Comparison of ENCODE assay signal across 3 fruit fly cellular contexts in genomic region chr2L:2886613-2887537, dm6.
TF ChIP-seq lines count a peak whose summit lies in the region.

No protein-coding gene starts in this region.

TF ChIP-seq in whole organism, embryonic, 481 proteins besides CTCF, POLR2A, EP300 and RAD21 (continued from another document):
- peak; percentile 35 for TF ChIP-seq cad (GFP tag; optimal IDR thresholded peaks at IDR 0.05; lab: Kevin White, UChicago)
- no peak for TF ChIP-seq Ssrp (tag; optimal IDR thresholded peaks at IDR 0.05; lab: Kevin White, UChicago)
- no peak for TF ChIP-seq CG11695 (GFP tag; IDR thresholded peaks at IDR 0.05; lab: Robert Waterston, UW)
- 0 out of 2 replicates have a peak, but pooled peaks have one; percentile 17 for TF ChIP-seq unc-4 (GFP tag; IDR thresholded peaks at IDR 0.05; lab: Robert Waterston, UW; ENCODE audit: partially characterized antibody)
- TF ChIP-seq Elba2 (GFP tag; optimal IDR thresholded peaks at IDR 0.05; lab: Kevin White, UChicago): peak; percentile 73
- TF ChIP-seq CG34224 (GFP tag; IDR thresholded peaks at IDR 0.05; lab: Robert Waterston, UW; ENCODE audit: partially characterized antibody): no peak
- TF ChIP-seq dmrt99B (tag; optimal IDR thresholded peaks at IDR 0.05; lab: Kevin White, UChicago): no peak
- TF ChIP-seq Hr3 (GFP tag; optimal IDR thresholded peaks at IDR 0.05; lab: Kevin White, UChicago): no peak
- TF ChIP-seq cg (GFP tag; optimal IDR thresholded peaks at IDR 0.05; lab: Kevin White, UChicago): peak; percentile 68
- no peak for TF ChIP-seq sug (tag; optimal IDR thresholded peaks at IDR 0.05; lab: Kevin White, UChicago)
- no peak for TF ChIP-seq mld (GFP tag; IDR thresholded peaks at IDR 0.05; lab: Robert Waterston, UW; ENCODE audit: partially characterized antibody)
- peak; percentile 77 for TF ChIP-seq abd-A (tag; optimal IDR thresholded peaks at IDR 0.05; lab: Kevin White, UChicago)
- no peak for TF ChIP-seq Jarid2 (GFP tag; optimal IDR thresholded peaks at IDR 0.05; lab: Kevin White, UChicago)
- peak; percentile 14 for TF ChIP-seq HmgZ (tag; optimal IDR thresholded peaks at IDR 0.05; lab: Kevin White, UChicago)
- peak; percentile 13 for TF ChIP-seq gro (GFP tag; optimal IDR thresholded peaks at IDR 0.05; lab: Kevin White, UChicago)
- TF ChIP-seq CG9817 (tag; optimal IDR thresholded peaks at IDR 0.05; lab: Kevin White, UChicago): no peak
- peak in 1 of 2 experiments; percentile 29 for TF ChIP-seq bsh (GFP tag; optimal IDR thresholded peaks at IDR 0.05; lab: Kevin White, UChicago)
- TF ChIP-seq yki (optimal IDR thresholded peaks at IDR 0.05; lab: Kevin White, UChicago): peak; percentile 31
- TF ChIP-seq CG1832 (GFP tag; optimal IDR thresholded peaks at IDR 0.05; lab: Kevin White, UChicago): peak; percentile 36
- no peak for TF ChIP-seq p53 (GFP tag; optimal IDR thresholded peaks at IDR 0.05; lab: Kevin White, UChicago)
- no peak for TF ChIP-seq gt (GFP tag; IDR thresholded peaks at IDR 0.05; lab: Robert Waterston, UW)
- TF ChIP-seq insv (GFP tag; optimal IDR thresholded peaks at IDR 0.05; lab: Kevin White, UChicago): peak; percentile 41 to 93
- TF ChIP-seq CG7745 (tag; optimal IDR thresholded peaks at IDR 0.05; lab: Kevin White, UChicago): peak; percentile 99
- no peak for TF ChIP-seq Lpt (GFP tag; optimal IDR thresholded peaks at IDR 0.05; lab: Kevin White, UChicago)
- TF ChIP-seq CG14667 (GFP tag; IDR thresholded peaks at IDR 0.05; lab: Robert Waterston, UW): no peak
- TF ChIP-seq CG1647 (GFP tag; optimal IDR thresholded peaks at IDR 0.05; lab: Kevin White, UChicago): no peak
- TF ChIP-seq sqz (GFP tag; optimal IDR thresholded peaks at IDR 0.05; lab: Kevin White, UChicago): peak; percentile 32
- TF ChIP-seq CG5180 (GFP tag; optimal IDR thresholded peaks at IDR 0.05; lab: Kevin White, UChicago): peak; percentile 90
- TF ChIP-seq CG4360 (GFP tag; IDR thresholded peaks at IDR 0.05; lab: Robert Waterston, UW): peak; percentile 65
- TF ChIP-seq ATbp (GFP tag; optimal IDR thresholded peaks at IDR 0.05; lab: Kevin White, UChicago): peak; percentile 5
- no peak for TF ChIP-seq Blimp-1 (GFP tag; optimal IDR thresholded peaks at IDR 0.05; lab: Kevin White, UChicago)
- peak; percentile 25 for TF ChIP-seq CG3163 (GFP tag; optimal IDR thresholded peaks at IDR 0.05; lab: Kevin White, UChicago)
- no peak for TF ChIP-seq hkb (optimal IDR thresholded peaks at IDR 0.05; lab: Kevin White, UChicago)
- TF ChIP-seq hkb (GFP tag; IDR thresholded peaks at IDR 0.05; lab: Robert Waterston, UW): 0 out of 2 replicates have a peak, but pooled peaks have one; percentile 34
- TF ChIP-seq Dll (GFP tag; IDR thresholded peaks at IDR 0.05; lab: Robert Waterston, UW; ENCODE audit: partially characterized antibody): peak; percentile 38; the same call in 1 of the 4 replicates
- 0 out of 3 replicates have a peak, but pooled peaks have one; percentile 15 for TF ChIP-seq Doc3 (GFP tag; IDR thresholded peaks at IDR 0.05; lab: Robert Waterston, UW; ENCODE audit: partially characterized antibody)
- no peak for TF ChIP-seq sisA (GFP tag; IDR thresholded peaks at IDR 0.05; lab: Robert Waterston, UW)
TF ChIP-seq in whole organism, embryonic: peak in this region for 29.

TF ChIP-seq in whole organism, prepupa, 60 proteins besides CTCF, POLR2A, EP300 and RAD21 (continued from another document):
- TF ChIP-seq dac (GFP tag; optimal IDR thresholded peaks at IDR 0.05; lab: Kevin White, UChicago): peak; percentile 20
- TF ChIP-seq CG1621 (tag; optimal IDR thresholded peaks at IDR 0.05; lab: Kevin White, UChicago): peak; percentile 24
- peak; percentile 52; the same call in 1 of the 2 replicates for TF ChIP-seq CG15336 (GFP tag; IDR thresholded peaks at IDR 0.05; lab: Robert Waterston, UW)
- TF ChIP-seq CG6163 (GFP tag; IDR thresholded peaks at IDR 0.05; lab: Robert Waterston, UW): peak; percentile 52; the same call in 2 of the 3 replicates
- peak; percentile 62 for TF ChIP-seq dsx (GFP tag; optimal IDR thresholded peaks at IDR 0.05; lab: Kevin White, UChicago; ENCODE audit: poor library complexity, severe bottlenecking)
- no peak for TF ChIP-seq CG16779 (tag; optimal IDR thresholded peaks at IDR 0.05; lab: Kevin White, UChicago)
- TF ChIP-seq Gug (GFP tag; IDR thresholded peaks at IDR 0.05; lab: Robert Waterston, UW): no peak

TF ChIP-seq in whole organism, wandering third instar larva, 38 proteins besides CTCF, POLR2A, EP300 and RAD21 (continued from another document):
- no peak for TF ChIP-seq ey (GFP tag; optimal IDR thresholded peaks at IDR 0.05; lab: Kevin White, UChicago)
- TF ChIP-seq OdsH (GFP tag; optimal IDR thresholded peaks at IDR 0.05; lab: Kevin White, UChicago): no peak
- TF ChIP-seq sage (GFP tag; optimal IDR thresholded peaks at IDR 0.05; lab: Kevin White, UChicago): no peak
- no peak for TF ChIP-seq Hnf4 (GFP tag; optimal IDR thresholded peaks at IDR 0.05; lab: Kevin White, UChicago)
- TF ChIP-seq Dif (GFP tag; optimal IDR thresholded peaks at IDR 0.05; lab: Kevin White, UChicago; ENCODE audit: partially characterized antibody): peak; percentile 34
- TF ChIP-seq sv (GFP tag; optimal IDR thresholded peaks at IDR 0.05; lab: Kevin White, UChicago): no peak
- no peak for TF ChIP-seq Mio (GFP tag; optimal IDR thresholded peaks at IDR 0.05; lab: Kevin White, UChicago)
- TF ChIP-seq lola (GFP tag; optimal IDR thresholded peaks at IDR 0.05; lab: Kevin White, UChicago): no peak
- TF ChIP-seq Abd-B (GFP tag; optimal IDR thresholded peaks at IDR 0.05; lab: Kevin White, UChicago): no peak
- no peak for TF ChIP-seq psq (GFP tag; optimal IDR thresholded peaks at IDR 0.05; lab: Kevin White, UChicago)
- no peak for TF ChIP-seq Hr78 (GFP tag; optimal IDR thresholded peaks at IDR 0.05; lab: Kevin White, UChicago)
- TF ChIP-seq pan (optimal IDR thresholded peaks at IDR 0.05; lab: Kevin White, UChicago): no peak
TF ChIP-seq in whole organism, wandering third instar larva: peak in this region for 6.
